Worm (Caenorhabditis elegans) whole organism, mixed stage, embryonic: ENCODE data around the gene btb-18.

Source experiments
- M03D4.4 ChIP-seq: sonication (generic microtip); optimal IDR thresholded peaks from 2 replicates; lab custom pipeline; 2017; ENCODE audit warnings: mild to moderate bottlenecking, missing genetic modification characterization, missing compliant biosample characterization
- blmp-1 ChIP-seq: fragments of 150-350 bp; optimal IDR thresholded peaks from 2 replicates; lab custom pipeline; 2014; ENCODE audit warnings: missing biosample characterization, missing genetic modification characterization
- ceh-43 ChIP-seq: fragments of 200-800 bp; sonication (Bioruptor generic); optimal IDR thresholded peaks from 2 replicates; lab custom pipeline; 2018; ENCODE audit warnings: mild to moderate bottlenecking, missing genetic modification characterization, moderate library complexity, missing compliant biosample characterization
- ceh-83 ChIP-seq: fragments of 200-800 bp; sonication (Bioruptor generic); optimal IDR thresholded peaks from 2 replicates; lab custom pipeline; 2018; ENCODE audit warnings: mild to moderate bottlenecking, missing genetic modification characterization, missing compliant biosample characterization
- ces-1 ChIP-seq: fragments of 150-350 bp; optimal IDR thresholded peaks from 2 replicates; lab custom pipeline; 2014; ENCODE audit warnings: missing biosample characterization, missing genetic modification reagents, missing genetic modification characterization
- cnd-1 ChIP-seq: fragments of 200-800 bp; sonication (Bioruptor generic); optimal IDR thresholded peaks from 2 replicates; lab custom pipeline; 2018; ENCODE audit warnings: mild to moderate bottlenecking, missing genetic modification characterization, missing compliant biosample characterization
- drap-1 ChIP-seq: fragments of 200-800 bp; sonication (Bioruptor generic); optimal IDR thresholded peaks from 3 replicates; lab custom pipeline; 2018; ENCODE audit warnings: mild to moderate bottlenecking, missing genetic modification characterization, missing compliant biosample characterization
- elt-1 ChIP-seq: sonication (generic microtip); optimal IDR thresholded peaks from 2 replicates; lab custom pipeline; 2017; ENCODE audit warnings: missing genetic modification characterization, mild to moderate bottlenecking, missing compliant biosample characterization, antibody characterized with exemption, moderate library complexity, borderline replicate concordance; ENCODE audit not compliant: insufficient read depth
- elt-3 ChIP-seq: fragments of 150-350 bp; optimal IDR thresholded peaks from 2 replicates; lab custom pipeline; 2014; ENCODE audit warnings: missing biosample characterization, missing genetic modification characterization
- flh-1 ChIP-seq: fragments of 200-800 bp; sonication (Bioruptor generic); optimal IDR thresholded peaks from 2 replicates; lab custom pipeline; 2018; ENCODE audit warnings: mild to moderate bottlenecking, missing genetic modification characterization, moderate library complexity, missing compliant biosample characterization
- ham-2 ChIP-seq: fragments of 200-800 bp; sonication (Bioruptor generic); optimal IDR thresholded peaks from 2 replicates; lab custom pipeline; 2018; ENCODE audit warnings: mild to moderate bottlenecking, missing genetic modification characterization, missing compliant biosample characterization
- hlh-1 ChIP-seq: fragments of 150-350 bp; optimal IDR thresholded peaks from 2 replicates; lab custom pipeline; 2014; ENCODE audit warnings: missing biosample characterization, missing genetic modification reagents, missing genetic modification characterization
- lin-13 ChIP-seq: fragments of 150-350 bp; optimal IDR thresholded peaks from 2 replicates; lab custom pipeline; 2014; ENCODE audit warnings: missing biosample characterization, missing genetic modification characterization
- lin-32 ChIP-seq: fragments of 200-800 bp; sonication (Bioruptor generic); optimal IDR thresholded peaks from 2 replicates; lab custom pipeline; 2018; ENCODE audit warnings: mild to moderate bottlenecking, missing genetic modification characterization, missing compliant biosample characterization
- mab-5 ChIP-seq: fragments of 150-350 bp; optimal IDR thresholded peaks from 2 replicates; lab custom pipeline; 2014; ENCODE audit warnings: missing biosample characterization, missing genetic modification characterization
- mep-1 ChIP-seq: fragments of 150-350 bp; optimal IDR thresholded peaks from 2 replicates; lab custom pipeline; 2017; ENCODE audit warnings: missing biosample characterization, missing genetic modification reagents, missing genetic modification characterization, inconsistent platforms
- nhr-12 ChIP-seq: fragments of 150-350 bp; optimal IDR thresholded peaks from 2 replicates; lab custom pipeline; 2014; ENCODE audit warnings: missing biosample characterization, missing genetic modification characterization
- nhr-2 ChIP-seq: fragments of 150-350 bp; optimal IDR thresholded peaks from 2 replicates; lab custom pipeline; 2014; ENCODE audit warnings: missing biosample characterization, missing genetic modification characterization
- nhr-76 ChIP-seq: sonication (generic microtip); optimal IDR thresholded peaks from 2 replicates; lab custom pipeline; 2017; ENCODE audit warnings: missing biosample characterization, missing genetic modification characterization
- pha-4 ChIP-seq: fragments of 150-350 bp; optimal IDR thresholded peaks from 2 replicates; lab custom pipeline; 2018; ENCODE audit warnings: missing biosample characterization, missing genetic modification reagents, missing genetic modification characterization
- sem-2 ChIP-seq: fragments of 200-800 bp; sonication (Bioruptor generic); optimal IDR thresholded peaks from 2 replicates; lab custom pipeline; 2018; ENCODE audit warnings: mild to moderate bottlenecking, missing genetic modification characterization, missing compliant biosample characterization
- sptf-1 ChIP-seq: sonication (generic microtip); optimal IDR thresholded peaks from 2 replicates; lab custom pipeline; 2017; ENCODE audit warnings: mild to moderate bottlenecking, missing genetic modification characterization, moderate library complexity, missing compliant biosample characterization
- unc-120 ChIP-seq: sonication (generic microtip); optimal IDR thresholded peaks from 2 replicates; lab custom pipeline; 2017; ENCODE audit warnings: missing genetic modification characterization, missing compliant biosample characterization; ENCODE audit not compliant: poor library complexity, severe bottlenecking
- unc-39 ChIP-seq: fragments of 150-350 bp; optimal IDR thresholded peaks from 2 replicates; lab custom pipeline; 2014; ENCODE audit warnings: missing biosample characterization, missing genetic modification characterization
- unc-62 ChIP-seq: fragments of 150-350 bp; optimal IDR thresholded peaks from 2 replicates; lab custom pipeline; 2014; ENCODE audit warnings: missing biosample characterization, missing genetic modification reagents, missing genetic modification characterization
- zip-8 ChIP-seq: fragments of 150-350 bp; optimal IDR thresholded peaks from 2 replicates; lab custom pipeline; 2014; ENCODE audit warnings: missing biosample characterization, missing genetic modification characterization
- ztf-11 ChIP-seq: fragments of 150-350 bp; optimal IDR thresholded peaks from 2 replicates; lab custom pipeline; 2014; ENCODE audit warnings: missing biosample characterization, missing genetic modification characterization

Gene btb-18

ce11 chrII:3297914-3298313, at the start of gene btb-18:
Gene btb-18 (plus strand): TSS chrII:3298214.
- TF ChIP-seq ztf-11 (tag; lab: Kevin White, UChicago): no peak
- no peak for TF ChIP-seq sptf-1 (tag; lab: Kevin White, UChicago)
- TF ChIP-seq unc-62 (GFP tag; lab: Kevin White, UChicago): no peak
- TF ChIP-seq flh-1: no peak
- TF ChIP-seq nhr-2: no peak
- TF ChIP-seq mab-5 (tag; lab: Kevin White, UChicago): no peak
- no peak for TF ChIP-seq sem-2
- TF ChIP-seq nhr-12 (tag; lab: Kevin White, UChicago): no peak
- no peak for TF ChIP-seq ceh-43 (GFP tag; lab: Kevin White, UChicago)
- no peak for TF ChIP-seq cnd-1 (tag; lab: Kevin White, UChicago)
- TF ChIP-seq drap-1 (GFP tag; lab: Kevin White, UChicago): no peak
- TF ChIP-seq ceh-83 (GFP tag; lab: Kevin White, UChicago): no peak
- no peak for TF ChIP-seq nhr-76 (tag; lab: Kevin White, UChicago)
- TF ChIP-seq ces-1 (GFP tag; lab: Kevin White, UChicago): no peak
- TF ChIP-seq, all 35 proteins: peak for 0

DNA sequence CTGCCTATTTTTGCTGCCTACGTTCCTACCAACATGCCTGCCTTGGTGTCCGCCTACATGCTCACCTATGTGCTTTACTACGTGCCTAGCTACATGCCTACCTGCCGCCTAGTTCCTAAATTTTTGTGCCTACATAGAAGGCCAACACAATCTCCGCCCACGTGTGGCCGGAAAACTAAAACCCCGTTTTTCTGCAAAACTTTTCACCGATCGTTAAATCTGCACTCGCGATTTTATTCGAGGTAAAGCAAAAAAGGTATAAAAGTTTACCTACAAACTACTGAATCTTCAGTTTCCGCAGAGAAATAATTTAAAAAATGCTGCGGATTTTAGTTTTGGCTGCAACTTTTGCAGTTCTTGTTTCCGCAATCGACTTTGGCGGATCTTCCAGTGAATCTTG, 48.6 kb upstream of the btb-18 start, which contains the start of gene clec-124:
Gene clec-124 (plus strand): TSS at position 301 of the 400 bp plus-strand sequence.
- TF ChIP-seq zip-8 (tag; lab: Kevin White, UChicago) (no peak), mab-5 (tag; lab: Kevin White, UChicago) (no peak), ceh-43 (GFP tag; lab: Kevin White, UChicago) (no peak), nhr-2 (no peak), unc-62 (GFP tag; lab: Kevin White, UChicago) (no peak), flh-1 (no peak), mep-1 (tag; lab: Kevin White, UChicago) (no peak), nhr-76 (tag; lab: Kevin White, UChicago) (no peak), nhr-12 (tag; lab: Kevin White, UChicago) (no peak), hlh-1 (no peak)

- TF ChIP-seq flh-1 (no peak), hlh-1 (no peak), elt-3 (tag; lab: Kevin White, UChicago) (no peak), ztf-11 (tag; lab: Kevin White, UChicago) (no peak)
These were observed 47.8 kb upstream of the btb-18 start for ce11 chrII:3250195-3250594.

- TF ChIP-seq nhr-76 (tag; lab: Kevin White, UChicago) (no peak), ham-2 (GFP tag; lab: Kevin White, UChicago) (no peak), pha-4 (tag; lab: Kevin White, UChicago) (no peak), elt-1 (tag; lab: Kevin White, UChicago) (no peak), zip-8 (tag; lab: Kevin White, UChicago) (no peak), ces-1 (GFP tag; lab: Kevin White, UChicago) (no peak), unc-120 (tag; lab: Kevin White, UChicago) (no peak), ceh-43 (GFP tag; lab: Kevin White, UChicago) (no peak), elt-3 (tag; lab: Kevin White, UChicago) (no peak), lin-13 (tag; lab: Kevin White, UChicago) (no peak), hlh-1 (no peak), ceh-83 (GFP tag; lab: Kevin White, UChicago) (no peak), flh-1 (no peak), sptf-1 (tag; lab: Kevin White, UChicago) (no peak), mep-1 (tag; lab: Kevin White, UChicago) (no peak), lin-32 (no peak)
These were observed 46.2 kb upstream of the btb-18 start for ce11 chrII:3251782-3252181.

DNA sequence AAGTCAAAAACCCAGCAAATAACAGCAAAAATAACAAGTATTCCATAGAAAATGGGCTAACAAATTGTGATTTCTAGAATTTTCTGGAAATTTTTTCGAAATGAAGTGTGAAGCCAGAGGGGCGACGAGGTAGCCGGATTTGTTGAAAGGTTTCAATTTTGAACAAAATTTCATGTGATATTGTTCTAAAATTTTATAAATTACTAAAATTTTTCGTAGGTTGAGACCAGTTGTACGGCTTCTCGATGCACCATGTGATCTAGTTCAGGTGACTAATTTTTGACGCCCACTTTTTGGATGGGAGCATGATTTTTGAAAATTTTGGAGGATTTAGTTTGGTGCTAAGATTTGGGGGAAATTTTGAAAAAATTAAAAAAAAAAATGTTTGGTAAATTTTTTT, 38.8 kb upstream of the btb-18 start, which contains the start of gene gcy-19:
Gene gcy-19 (minus strand): TSS at position 101 of the 400 bp plus-strand sequence.
- TF ChIP-seq nhr-12 (tag; lab: Kevin White, UChicago) (no peak), M03D4.4 (tag; lab: Kevin White, UChicago) (no peak), pha-4 (tag; lab: Kevin White, UChicago) (no peak), sptf-1 (tag; lab: Kevin White, UChicago) (no peak), lin-13 (tag; lab: Kevin White, UChicago) (no peak), ztf-11 (tag; lab: Kevin White, UChicago) (no peak), sem-2 (no peak), blmp-1 (tag; lab: Kevin White, UChicago) (no peak), hlh-1 (no peak), ces-1 (GFP tag; lab: Kevin White, UChicago) (no peak), unc-62 (GFP tag; lab: Kevin White, UChicago) (no peak), mab-5 (tag; lab: Kevin White, UChicago) (no peak)

- TF ChIP-seq nhr-2: no peak
- TF ChIP-seq ceh-83 (GFP tag; lab: Kevin White, UChicago): no peak
- no peak for TF ChIP-seq mep-1 (tag; lab: Kevin White, UChicago)
- TF ChIP-seq lin-13 (tag; lab: Kevin White, UChicago): no peak
- no peak for TF ChIP-seq unc-39 (tag; lab: Kevin White, UChicago)
- no peak for TF ChIP-seq lin-32
These were observed 35.5 kb upstream of the btb-18 start, which contains the start of gene F02E11.2 for ce11 chrII:3262504-3262903. Gene F02E11.2 (plus strand): TSS chrII:3262804.
